Worm (Caenorhabditis elegans): ENCODE measurements around the gene C09E10.3.
A peak's percentile ranks its signal among the peaks of the same experiment; 100 is the strongest.

The C09E10.3 gene

DNA sequence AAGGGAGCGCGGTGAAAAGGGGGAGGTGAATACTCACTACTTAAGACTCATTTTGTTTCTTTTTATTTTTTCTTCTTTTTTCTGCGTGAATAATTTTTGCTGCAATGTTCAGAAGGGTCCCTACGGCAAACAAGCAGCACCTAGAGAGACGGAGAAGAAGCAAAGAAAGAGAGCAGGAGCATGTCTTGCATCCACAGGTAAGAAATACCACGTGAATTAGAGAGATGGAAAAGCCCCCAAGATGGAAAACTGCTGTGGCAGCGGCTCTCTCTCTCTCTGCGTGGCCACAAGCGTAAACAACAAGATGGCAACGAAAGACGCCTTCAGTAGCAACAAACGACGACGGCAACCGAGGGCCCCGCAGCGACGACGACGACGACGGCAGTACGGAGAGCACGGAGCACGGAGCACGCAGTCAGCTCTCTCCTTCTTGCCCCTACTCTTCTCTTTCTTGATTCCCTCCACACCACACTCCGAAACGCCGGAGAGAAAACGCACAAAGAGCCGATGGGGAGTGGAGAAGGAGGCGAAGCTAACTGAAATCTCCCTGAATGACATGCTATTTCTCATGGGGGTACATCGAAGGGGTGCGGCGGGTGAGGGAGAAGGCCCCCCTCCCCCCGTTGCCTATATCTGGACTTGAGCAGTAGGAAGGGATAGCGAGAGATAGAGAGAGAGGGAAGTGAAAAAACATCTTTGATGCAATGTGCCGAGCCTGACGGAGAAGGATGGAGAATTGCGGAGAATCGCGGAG is 1.7 kb upstream of the C09E10.3 start (continued):
- peak; percentile 3 for TF ChIP-seq mef-2 (tag; optimal IDR thresholded peaks at IDR 0.05)
- TF ChIP-seq pax-3 (tag; optimal IDR thresholded peaks at IDR 0.05): peak; percentile 58
- peak; percentile 84 for TF ChIP-seq nhr-71 (tag; optimal IDR thresholded peaks at IDR 0.05)
- TF ChIP-seq fkh-8 (tag; optimal IDR thresholded peaks at IDR 0.05): peak; percentile 87

DNA sequence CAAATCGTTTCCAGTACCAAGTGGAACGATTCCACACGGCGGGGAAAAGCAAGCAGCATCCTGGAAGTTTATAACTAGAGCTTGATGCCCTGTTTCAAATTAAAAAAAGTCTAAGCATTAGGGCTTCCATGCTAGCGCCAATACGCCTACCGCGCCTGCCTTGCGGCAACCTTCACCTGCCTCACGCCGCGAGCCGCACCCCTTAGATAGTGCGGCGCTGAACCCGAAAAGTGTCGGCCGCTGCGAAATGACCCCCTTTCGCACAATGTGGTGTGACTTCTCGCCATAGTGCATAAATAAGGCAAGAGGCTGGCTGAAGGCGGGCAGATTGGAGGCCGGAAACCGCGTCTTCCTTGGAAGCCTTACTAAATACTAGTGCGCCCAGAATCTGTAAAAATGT is 4.7 kb downstream of the C09E10.3 start:
- TF ChIP-seq grh-1 (GFP tag; IDR thresholded peaks at IDR 0.05) (no peak), zag-1 (tag; optimal IDR thresholded peaks at IDR 0.05) (no peak), snpc-4 (tag; optimal IDR thresholded peaks at IDR 0.05) (peak; percentile 80), nhr-47 (tag; optimal IDR thresholded peaks at IDR 0.05) (peak; percentile 2)

DNA sequence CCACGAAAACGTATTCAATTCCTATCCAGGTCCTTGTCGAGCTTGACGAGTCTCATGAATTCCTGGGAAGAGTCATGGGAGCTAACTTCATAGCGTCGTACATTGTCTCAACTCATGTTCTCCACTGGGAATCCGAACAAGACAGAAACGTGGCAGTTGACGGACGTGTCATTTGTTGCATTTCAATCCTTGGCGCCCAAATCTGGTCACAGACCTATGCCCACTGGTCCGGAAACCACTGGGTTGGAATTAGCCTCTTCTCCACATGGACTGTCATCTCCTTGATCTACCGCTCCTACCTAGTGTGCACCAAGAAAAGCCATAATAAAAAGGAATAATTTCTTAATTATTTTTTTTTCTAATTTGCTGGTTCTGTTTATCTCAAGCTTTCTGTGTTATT is 8.6 kb downstream of the C09E10.3 start:
- no peak for TF ChIP-seq vab-15 (tag; optimal IDR thresholded peaks at IDR 0.05)
- no peak for TF ChIP-seq C16A3.4 (tag; optimal IDR thresholded peaks at IDR 0.05)
- no peak for TF ChIP-seq sptf-1 (tag; optimal IDR thresholded peaks at IDR 0.05)
- TF ChIP-seq nhr-84 (tag; optimal IDR thresholded peaks at IDR 0.05): no peak
- no peak for TF ChIP-seq dsc-1 (tag; optimal IDR thresholded peaks at IDR 0.05)
- no peak for TF ChIP-seq mep-1 (tag; optimal IDR thresholded peaks at IDR 0.05)
- no peak for TF ChIP-seq pax-3 (tag; optimal IDR thresholded peaks at IDR 0.05)
- TF ChIP-seq hlh-4 (tag; optimal IDR thresholded peaks at IDR 0.05): no peak
- TF ChIP-seq nhr-237 (tag; optimal IDR thresholded peaks at IDR 0.05): no peak

DNA sequence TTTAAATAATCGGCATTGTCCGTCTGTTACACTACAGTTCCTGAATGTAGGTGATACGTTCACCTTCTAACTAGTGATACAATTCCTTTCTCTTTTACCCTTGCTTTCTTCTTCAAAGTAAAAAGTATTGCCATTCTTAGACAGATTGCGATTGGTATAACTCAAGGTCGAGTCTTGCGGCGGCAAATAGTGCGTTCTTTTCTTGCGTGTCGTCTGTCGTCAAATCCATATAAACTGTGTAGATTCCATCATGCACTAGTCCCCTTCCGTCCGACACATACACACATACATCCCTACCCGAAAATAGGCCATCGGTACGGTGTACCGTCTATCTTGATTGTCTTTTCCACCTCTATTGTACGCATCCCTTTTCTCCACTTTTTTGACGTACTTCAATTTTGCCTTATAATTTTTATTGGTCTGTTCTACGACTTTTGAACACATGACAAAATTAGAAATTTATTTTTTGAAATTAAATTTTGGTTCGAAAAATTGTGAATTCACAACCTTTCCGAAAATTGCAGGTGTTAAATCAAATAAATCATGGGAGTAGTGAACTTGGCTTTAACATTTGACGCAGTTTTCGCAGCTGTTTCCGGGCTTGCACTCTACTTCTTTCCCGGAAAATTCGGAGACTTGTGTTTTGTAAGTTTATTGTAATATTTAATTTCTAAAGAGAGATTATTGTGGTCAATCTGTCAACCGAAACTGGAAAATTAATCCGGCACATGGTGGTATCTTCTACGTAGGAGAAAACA is 10.7 kb downstream of the C09E10.3 start, which contains the start of gene C44C1.1:
Gene C44C1.1, plus strand, starts transcription at position 525 of the 758 bp plus-strand sequence.
- no peak for TF ChIP-seq lin-39 (tag; optimal IDR thresholded peaks at IDR 0.05)
- TF ChIP-seq hlh-4 (tag; optimal IDR thresholded peaks at IDR 0.05): peak; percentile 89
- TF ChIP-seq skn-1 (tag; optimal IDR thresholded peaks at IDR 0.05): peak; percentile 17
- TF ChIP-seq xbp-1 (tag; optimal IDR thresholded peaks at IDR 0.05): no peak
- no peak for TF ChIP-seq unc-62 (GFP tag; optimal IDR thresholded peaks at IDR 0.05)
- no peak for TF ChIP-seq mab-9 (GFP tag; IDR thresholded peaks at IDR 0.05)
- TF ChIP-seq nhr-90 (tag; optimal IDR thresholded peaks at IDR 0.05; ENCODE audit: poor library complexity): no peak
- no peak for TF ChIP-seq nhr-19 (GFP tag; conservative IDR thresholded peaks at IDR 0.05)
- TF ChIP-seq mef-2 (tag; optimal IDR thresholded peaks at IDR 0.05): no peak
- TF ChIP-seq mdl-1 (tag; optimal IDR thresholded peaks at IDR 0.05): peak in 1 of 2 experiments; percentile 6
- TF ChIP-seq sox-4 (tag; optimal IDR thresholded peaks at IDR 0.05): no peak
- TF ChIP-seq nhr-20 (tag; optimal IDR thresholded peaks at IDR 0.05): peak; percentile 21
- no peak for TF ChIP-seq grh-1 (GFP tag; IDR thresholded peaks at IDR 0.05)
- peak in 5 of 6 experiments; percentile 12 to 51 (median 44) for TF ChIP-seq elt-3 (tag; optimal IDR thresholded peaks at IDR 0.05)
- no peak for TF ChIP-seq nhr-12 (tag; optimal IDR thresholded peaks at IDR 0.05)
- peak in 1 of 2 experiments; percentile 17 for TF ChIP-seq lin-35 (GFP tag; optimal IDR thresholded peaks at IDR 0.05)
- no peak for TF ChIP-seq fkh-4 (tag; optimal IDR thresholded peaks at IDR 0.05; ENCODE audit: borderline replicate concordance)
- peak; percentile 59 for TF ChIP-seq nhr-47 (tag; optimal IDR thresholded peaks at IDR 0.05)
- TF ChIP-seq nhr-11 (tag; optimal IDR thresholded peaks at IDR 0.05): no peak
- TF ChIP-seq ceh-88 (GFP tag; IDR thresholded peaks at IDR 0.05): no peak
- peak; percentile 71 for TF ChIP-seq nhr-85 (tag)
- TF ChIP-seq nhr-28 (tag; optimal IDR thresholded peaks at IDR 0.05): no peak
- TF ChIP-seq ceh-8 (GFP tag; optimal IDR thresholded peaks at IDR 0.05): no peak
- TF ChIP-seq mep-1 (tag; optimal IDR thresholded peaks at IDR 0.05): peak; percentile 47
- no peak for TF ChIP-seq alr-1 (tag; optimal IDR thresholded peaks at IDR 0.05; ENCODE audit: borderline replicate concordance)
- TF ChIP-seq fkh-10 (GFP tag; optimal IDR thresholded peaks at IDR 0.05): no peak
- peak; percentile 52 for TF ChIP-seq nhr-71 (tag; optimal IDR thresholded peaks at IDR 0.05)
- TF ChIP-seq aly-2 (tag; optimal IDR thresholded peaks at IDR 0.05): no peak
- TF ChIP-seq fkh-8 (tag; optimal IDR thresholded peaks at IDR 0.05): peak; percentile 66
- TF ChIP-seq irx-1 (tag; optimal IDR thresholded peaks at IDR 0.05): no peak
- TF ChIP-seq ceh-63 (GFP tag; optimal IDR thresholded peaks at IDR 0.05): no peak
- no peak for TF ChIP-seq vab-15 (tag; optimal IDR thresholded peaks at IDR 0.05)
- peak; percentile 96 for TF ChIP-seq blmp-1 (tag; optimal IDR thresholded peaks at IDR 0.05)
- no peak for TF ChIP-seq dsc-1 (tag; optimal IDR thresholded peaks at IDR 0.05)
- no peak for TF ChIP-seq Y116A8C.19 (tag; optimal IDR thresholded peaks at IDR 0.05; ENCODE audit: borderline replicate concordance)
- no peak for TF ChIP-seq efl-3 (GFP tag; optimal IDR thresholded peaks at IDR 0.05)
